Worm (Caenorhabditis elegans): ENCODE data around the gene enee-1.

- TF ChIP-seq nhr-77 (tag; optimal IDR thresholded peaks at IDR 0.05) (no peak), unc-62 (GFP tag; optimal IDR thresholded peaks at IDR 0.05) (no peak), lsy-2 (tag; optimal IDR thresholded peaks at IDR 0.05) (no peak), mdl-1 (tag; optimal IDR thresholded peaks at IDR 0.05) (no peak), mef-2 (tag; optimal IDR thresholded peaks at IDR 0.05) (no peak)
These were observed 727 bp upstream of the enee-1 start for ce11 chrII:23739-24138.
